Worm (Caenorhabditis elegans) whole organism, young adult: Measurements from ENCODE around the gene ecps-1.

ENCODE experiments used
- F33H1.4 ChIP-seq: fragments of 200-800 bp; sonication (Bioruptor generic); IDR thresholded peaks from 2 replicates; pipeline ENCODE4 v1.3.6; 2022; ENCODE audit warnings: missing genetic modification reagents, missing genetic modification characterization, missing compliant biosample characterization
- die-1 ChIP-seq: sonication (generic microtip); optimal IDR thresholded peaks from 2 replicates; lab custom pipeline; 2016; ENCODE audit warnings: missing genotype, mild to moderate bottlenecking, missing genetic modification characterization, missing compliant biosample characterization
- fkh-3 ChIP-seq: sonication (generic microtip); optimal IDR thresholded peaks from 2 replicates; lab custom pipeline; 2016; ENCODE audit warnings: mild to moderate bottlenecking, missing genetic modification characterization, missing compliant biosample characterization
- lag-1 ChIP-seq: fragments of 200-800 bp; sonication (Bioruptor generic); IDR thresholded peaks from 2 replicates; pipeline ENCODE4 v1.3.6; 2022; ENCODE audit warnings: missing genetic modification reagents, missing genetic modification characterization, missing compliant biosample characterization
- madf-6 ChIP-seq: fragments of 200-800 bp; sonication (Bioruptor generic); IDR thresholded peaks from 2 replicates; pipeline ENCODE4 v1.3.6; 2022; ENCODE audit warnings: missing genetic modification reagents, missing genetic modification characterization, missing compliant biosample characterization
- mel-28 ChIP-seq: sonication (generic microtip); optimal IDR thresholded peaks from 2 replicates; lab custom pipeline; 2016; ENCODE audit warnings: borderline replicate concordance, mild to moderate bottlenecking, missing genetic modification characterization, missing compliant biosample characterization
- mxl-1 ChIP-seq: sonication (generic microtip); optimal IDR thresholded peaks from 2 replicates; lab custom pipeline; 2016; ENCODE audit warnings: missing genetic modification characterization, missing compliant biosample characterization
- nfya-1 ChIP-seq: sonication (generic microtip); optimal IDR thresholded peaks from 2 replicates; lab custom pipeline; 2017; ENCODE audit warnings: antibody characterized with exemption, missing compliant biosample characterization, missing genetic modification characterization, borderline replicate concordance; ENCODE audit not compliant: insufficient read depth
- nhr-90 ChIP-seq: sonication (generic microtip); optimal IDR thresholded peaks from 2 replicates; lab custom pipeline; 2016; ENCODE audit warnings: missing genotype, mild to moderate bottlenecking, missing genetic modification characterization, missing compliant biosample characterization
- snpc-4 ChIP-seq, 5 experiments: fragments of 150-350 bp in 1 of 5; sonication (generic microtip) in 4 of 5; optimal IDR thresholded peaks; 2 replicates each; lab custom pipeline; 2014 to 2018; ENCODE audit warnings: missing genetic modification characterization in 5 of 5, missing biosample characterization in 3 of 5, antibody characterized with exemption in 2 of 5, mild to moderate bottlenecking in 2 of 5, missing compliant biosample characterization in 2 of 5, missing genotype in 2 of 5, moderate library complexity in 2 of 5, missing genetic modification reagents in 1 of 5
- unc-62 ChIP-seq: fragments of 150-350 bp; optimal IDR thresholded peaks from 2 replicates; lab custom pipeline; 2014; ENCODE audit warnings: missing biosample characterization, missing genetic modification reagents, missing genetic modification characterization

ce11 chrIII:10481988-10482387, 21.6 kb upstream of the ecps-1 start, which contains the start of gene D2045.8:
- TF ChIP-seq mel-28, result no peak
- TF ChIP-seq unc-62 (GFP tag; lab: Kevin White, UChicago), result no peak
- no peak for TF ChIP-seq die-1 (tag; lab: Kevin White, UChicago)
- no peak for TF ChIP-seq nhr-90
- TF ChIP-seq F33H1.4 (GFP tag; lab: Robert Waterston, UW), result no peak
- TF ChIP-seq fkh-3, result no peak
- TF ChIP-seq nfya-1 (tag; lab: Kevin White, UChicago), result no peak
- TF ChIP-seq madf-6, result no peak
- no peak for TF ChIP-seq mxl-1 (tag; lab: Kevin White, UChicago)
- no peak for TF ChIP-seq snpc-4 (GFP tag; optimal IDR thresholded peaks at IDR 0.05; lab: Kevin White, UChicago)
- no peak for TF ChIP-seq snpc-4 (tag; optimal IDR thresholded peaks at IDR 0.05; lab: Kevin White, UChicago)
- no peak for TF ChIP-seq lag-1 (GFP tag; lab: Robert Waterston, UW)
